Fruit fly (Drosophila melanogaster) whole organism, embryonic: Measurements from ENCODE around the gene mts.

Experiments
- CG10543 ChIP-seq: fragments of 200-800 bp; sonication (Bioruptor generic); optimal IDR thresholded peaks from 3 replicates; lab custom pipeline; 2017; ENCODE audit warnings: missing biosample characterization, mild to moderate bottlenecking, missing genetic modification characterization, moderate library complexity
- CG11398 ChIP-seq: fragments of 200-800 bp; sonication (Bioruptor generic); optimal IDR thresholded peaks from 2 replicates; lab custom pipeline; 2016; ENCODE audit warnings: missing biosample characterization, missing genetic modification characterization
- CG12659 ChIP-seq: fragments of 200-800 bp; sonication (Bioruptor generic); optimal IDR thresholded peaks from 3 replicates; lab custom pipeline; 2017; ENCODE audit warnings: mild to moderate bottlenecking, missing biosample characterization, missing genetic modification reagents, missing genetic modification characterization
- CG14710 ChIP-seq: fragments of 200-800 bp; sonication (Bioruptor generic); optimal IDR thresholded peaks from 3 replicates; lab custom pipeline; 2019; ENCODE audit warnings: missing biosample characterization, mild to moderate bottlenecking, missing genetic modification characterization, moderate library complexity
- CG15073 ChIP-seq: fragments of 200-800 bp; sonication (Bioruptor generic); optimal IDR thresholded peaks from 2 replicates; lab custom pipeline; 2016; ENCODE audit warnings: missing biosample characterization, missing genetic modification characterization
- CG16813 ChIP-seq: fragments of 200-800 bp; sonication (Bioruptor generic); IDR thresholded peaks from 3 replicates; pipeline ENCODE4 v1.3.6; 2022; ENCODE audit warnings: missing biosample characterization, missing genetic modification characterization; ENCODE audit not compliant: partially characterized antibody
- CG16863 ChIP-seq: fragments of 200-800 bp; sonication (Bioruptor generic); optimal IDR thresholded peaks from 3 replicates; lab custom pipeline; 2016; ENCODE audit warnings: missing biosample characterization, missing genetic modification characterization
- CG17802 ChIP-seq: fragments of 200-800 bp; sonication (Bioruptor generic); optimal IDR thresholded peaks from 2 replicates; lab custom pipeline; 2018; ENCODE audit warnings: missing biosample characterization, mild to moderate bottlenecking, missing genetic modification characterization, moderate library complexity
- CG17829 ChIP-seq: fragments of 200-800 bp; optimal IDR thresholded peaks from 2 replicates; lab custom pipeline; 2019; ENCODE audit warnings: missing biosample characterization, mild to moderate bottlenecking, missing genetic modification characterization, moderate library complexity
- CG2875 ChIP-seq: fragments of 200-800 bp; sonication (Bioruptor generic); optimal IDR thresholded peaks from 2 replicates; lab custom pipeline; 2017; ENCODE audit warnings: missing biosample characterization, mild to moderate bottlenecking, missing genetic modification characterization, missing genetic modification reagents
- CG32772 ChIP-seq: fragments of 200-800 bp; sonication (Bioruptor generic); IDR thresholded peaks from 2 replicates; pipeline ENCODE4 v1.3.6; 2022; ENCODE audit warnings: missing biosample characterization, missing genetic modification characterization
- CG33213 ChIP-seq: fragments of 200-800 bp; sonication (Bioruptor generic); optimal IDR thresholded peaks from 3 replicates; lab custom pipeline; 2016; ENCODE audit warnings: missing biosample characterization, missing genetic modification characterization
- CG3995 ChIP-seq: fragments of 200-800 bp; sonication (Bioruptor generic); optimal IDR thresholded peaks from 3 replicates; lab custom pipeline; 2016; ENCODE audit warnings: missing biosample characterization, missing genetic modification characterization
- CG43689 ChIP-seq: fragments of 200-800 bp; sonication (Bioruptor generic); IDR thresholded peaks from 2 replicates; pipeline ENCODE4 v1.3.6; 2022; ENCODE audit warnings: missing biosample characterization, missing genetic modification characterization
- CG6765 ChIP-seq: fragments of 200-800 bp; sonication (Bioruptor generic); optimal IDR thresholded peaks from 3 replicates; lab custom pipeline; 2017; ENCODE audit warnings: missing biosample characterization, mild to moderate bottlenecking, missing genetic modification characterization
- CG6791 ChIP-seq: fragments of 200-800 bp; sonication (Bioruptor generic); IDR thresholded peaks from 3 replicates; pipeline ENCODE4 v1.3.6; 2022; ENCODE audit warnings: missing biosample characterization, missing genetic modification characterization; ENCODE audit not compliant: partially characterized antibody
- CG7556 ChIP-seq: fragments of 200-800 bp; sonication (Bioruptor generic); optimal IDR thresholded peaks from 2 replicates; lab custom pipeline; 2017; ENCODE audit warnings: missing biosample characterization, mild to moderate bottlenecking, missing genetic modification characterization
- CG7745 ChIP-seq: fragments of 200-800 bp; sonication (Bioruptor generic); optimal IDR thresholded peaks from 2 replicates; lab custom pipeline; 2018; ENCODE audit warnings: missing biosample characterization, mild to moderate bottlenecking, missing genetic modification characterization, moderate library complexity
- CG8290 ChIP-seq, 3 experiments: fragments of 200-800 bp; sonication (Bioruptor generic); optimal IDR thresholded peaks; 2 replicates each; lab custom pipeline; 2016 to 2019; ENCODE audit warnings: missing biosample characterization in 3 of 3, missing genetic modification characterization in 3 of 3, mild to moderate bottlenecking in 2 of 3, moderate library complexity in 1 of 3
- CG9437 ChIP-seq: fragments of 200-800 bp; sonication (Bioruptor generic); optimal IDR thresholded peaks from 2 replicates; lab custom pipeline; 2018; ENCODE audit warnings: missing biosample characterization, mild to moderate bottlenecking, missing genetic modification characterization
- E2f1 ChIP-seq: fragments of 200-800 bp; sonication (Bioruptor generic); IDR thresholded peaks from 2 replicates; pipeline ENCODE4 v1.3.6; 2022; ENCODE audit warnings: missing biosample characterization, missing genetic modification characterization
- ERR ChIP-seq: fragments of 200-800 bp; sonication (Bioruptor generic); optimal IDR thresholded peaks from 2 replicates; lab custom pipeline; 2016; ENCODE audit warnings: missing biosample characterization, missing genetic modification characterization
- Eip74EF ChIP-seq, 2 experiments: fragments of 200-800 bp in 1 of 2; fragments of >200 bp in 1 of 2; sonication (Bioruptor generic) in 1 of 2; optimal IDR thresholded peaks; 2 replicates each; lab custom pipeline; 2017 to 2019; ENCODE audit warnings: missing biosample characterization in 2 of 2, missing genetic modification characterization in 2 of 2, mild to moderate bottlenecking in 1 of 2, moderate library complexity in 1 of 2
- Fer1 ChIP-seq: fragments of 200-800 bp; sonication (Bioruptor generic); optimal IDR thresholded peaks from 2 replicates; lab custom pipeline; 2017; ENCODE audit warnings: missing biosample characterization, mild to moderate bottlenecking, missing genetic modification characterization
- HHEX ChIP-seq: fragments of 200-800 bp; sonication (Bioruptor generic); optimal IDR thresholded peaks from 3 replicates; lab custom pipeline; 2017; ENCODE audit warnings: missing biosample characterization, mild to moderate bottlenecking, missing genetic modification characterization, missing genetic modification reagents
- HLH3B ChIP-seq: fragments of 200-800 bp; sonication (Bioruptor generic); IDR thresholded peaks from 2 replicates; pipeline ENCODE4 v1.3.6; 2022; ENCODE audit warnings: missing biosample characterization, missing genetic modification characterization
- Hey ChIP-seq: fragments of 200-800 bp; sonication (Bioruptor generic); optimal IDR thresholded peaks from 3 replicates; lab custom pipeline; 2018; ENCODE audit warnings: missing biosample characterization, mild to moderate bottlenecking, missing genetic modification characterization
- Lpt ChIP-seq: fragments of >200 bp; optimal IDR thresholded peaks from 2 replicates; lab custom pipeline; 2018; ENCODE audit warnings: missing biosample characterization, missing genetic modification characterization
- MTF-1 ChIP-seq: fragments of 200-800 bp; sonication (Bioruptor generic); optimal IDR thresholded peaks from 2 replicates; lab custom pipeline; 2018; ENCODE audit warnings: missing biosample characterization, mild to moderate bottlenecking, missing genetic modification characterization, borderline replicate concordance
- Med ChIP-seq: fragments of 200-800 bp; sonication (Bioruptor generic); peaks from one replicate; lab custom pipeline; 2016; ENCODE audit warnings: missing biosample characterization, missing genetic modification characterization, mild to moderate bottlenecking, inconsistent platforms, moderate library complexity
- Meics ChIP-seq: fragments of 200-800 bp; sonication (Bioruptor generic); optimal IDR thresholded peaks from 2 replicates; lab custom pipeline; 2017; ENCODE audit warnings: missing biosample characterization, mild to moderate bottlenecking, missing genetic modification characterization
- Opbp ChIP-seq: fragments of 200-800 bp; sonication (Bioruptor generic); IDR thresholded peaks from 3 replicates; pipeline ENCODE4 v1.3.6; 2022; ENCODE audit warnings: missing biosample characterization, missing genetic modification characterization; ENCODE audit not compliant: partially characterized antibody
- Ravus ChIP-seq: fragments of 200-800 bp; sonication (Bioruptor generic); IDR thresholded peaks from 2 replicates; pipeline ENCODE4 v1.3.6; 2022; ENCODE audit warnings: missing biosample characterization, missing genetic modification characterization
- Six4 ChIP-seq: fragments of 200-800 bp; sonication (Bioruptor generic); optimal IDR thresholded peaks from 2 replicates; lab custom pipeline; 2016; ENCODE audit warnings: missing biosample characterization, missing genetic modification characterization
- ato ChIP-seq: fragments of 200-800 bp; sonication (Bioruptor generic); IDR thresholded peaks from 2 replicates; pipeline ENCODE4 v1.3.6; 2022; ENCODE audit warnings: missing biosample characterization, missing genetic modification characterization; ENCODE audit not compliant: partially characterized antibody
- bowl ChIP-seq: fragments of 200-800 bp; sonication (Bioruptor generic); IDR thresholded peaks from 2 replicates; pipeline ENCODE4 v1.3.6; 2022; ENCODE audit warnings: missing biosample characterization, missing genetic modification characterization
- chm ChIP-seq: fragments of 200-800 bp; sonication (Bioruptor generic); IDR thresholded peaks from 2 replicates; pipeline ENCODE4 v1.3.6; 2022; ENCODE audit warnings: missing biosample characterization, missing genetic modification characterization
- dpn ChIP-seq, 2 experiments: fragments of 200-800 bp; sonication (Bioruptor generic); optimal IDR thresholded peaks; 3 replicates each; lab custom pipeline; 2016; ENCODE audit warnings: missing biosample characterization in 2 of 2, missing genetic modification characterization in 2 of 2
- fu2 ChIP-seq: fragments of 200-800 bp; sonication (Bioruptor generic); optimal IDR thresholded peaks from 2 replicates; lab custom pipeline; 2016; ENCODE audit warnings: missing biosample characterization, missing genetic modification characterization
- nau ChIP-seq: fragments of 200-800 bp; sonication (Bioruptor generic); optimal IDR thresholded peaks from 3 replicates; lab custom pipeline; 2017; ENCODE audit warnings: missing biosample characterization, mild to moderate bottlenecking, missing genetic modification characterization, missing genetic modification reagents
- nerfin-2 ChIP-seq: fragments of 200-800 bp; sonication (Bioruptor generic); IDR thresholded peaks from 2 replicates; pipeline ENCODE4 v1.3.6; 2022; ENCODE audit warnings: missing biosample characterization, missing genetic modification characterization; ENCODE audit not compliant: partially characterized antibody
- onecut ChIP-seq: fragments of 200-800 bp; sonication (Bioruptor generic); IDR thresholded peaks from 2 replicates; pipeline ENCODE4 v1.3.6; 2022; ENCODE audit warnings: missing biosample characterization, missing genetic modification characterization
- psq ChIP-seq: fragments of 200-800 bp; sonication (Bioruptor generic); optimal IDR thresholded peaks from 2 replicates; lab custom pipeline; 2017; ENCODE audit warnings: missing biosample characterization, missing genetic modification characterization
- pum ChIP-seq: fragments of 200-800 bp; sonication (Bioruptor generic); optimal IDR thresholded peaks from 2 replicates; lab custom pipeline; 2016; ENCODE audit warnings: missing biosample characterization, missing genetic modification characterization
- pzg ChIP-seq: fragments of 200-800 bp; sonication (Bioruptor generic); optimal IDR thresholded peaks from 3 replicates; lab custom pipeline; 2018; ENCODE audit warnings: missing biosample characterization, mild to moderate bottlenecking, missing genetic modification characterization, moderate library complexity
- stwl ChIP-seq: fragments of 200-800 bp; sonication (Bioruptor generic); optimal IDR thresholded peaks from 3 replicates; lab custom pipeline; 2018; ENCODE audit warnings: missing biosample characterization, mild to moderate bottlenecking, missing genetic modification characterization, moderate library complexity
- tna ChIP-seq: fragments of 200-800 bp; sonication (Bioruptor generic); IDR thresholded peaks from 2 replicates; pipeline ENCODE4 v1.3.6; 2022; ENCODE audit warnings: missing biosample characterization, missing genetic modification characterization; ENCODE audit not compliant: partially characterized antibody
- unc-4 ChIP-seq: fragments of 200-800 bp; sonication (Bioruptor generic); IDR thresholded peaks from 2 replicates; pipeline ENCODE4 v1.3.6; 2022; ENCODE audit warnings: missing biosample characterization, missing genetic modification characterization; ENCODE audit not compliant: partially characterized antibody
- unpg ChIP-seq: fragments of 200-800 bp; sonication (Bioruptor generic); optimal IDR thresholded peaks from 3 replicates; lab custom pipeline; 2018; ENCODE audit warnings: missing biosample characterization, mild to moderate bottlenecking, missing genetic modification characterization, moderate library complexity

mts gene

dm6 chr2L:7810519-7810918, 16.9 kb upstream of the mts start, which contains the start of gene Cdc14 (continued):
- no peak for TF ChIP-seq CG7556
- no peak for TF ChIP-seq pum (GFP tag; lab: Kevin White, UChicago)
- TF ChIP-seq CG12659 (GFP tag; lab: Kevin White, UChicago): peak; percentile 3
- TF ChIP-seq CG2875 (GFP tag; lab: Kevin White, UChicago): no peak
- no peak for TF ChIP-seq CG16863 (GFP tag; lab: Kevin White, UChicago)
- TF ChIP-seq Ravus (GFP tag; lab: Robert Waterston, UW): no peak
- TF ChIP-seq Hey (tag; lab: Kevin White, UChicago): no peak
- no peak for TF ChIP-seq CG32772
- TF ChIP-seq E2f1 (GFP tag; lab: Robert Waterston, UW): no peak
- TF ChIP-seq onecut: no peak
- peak; percentile 44; the same call in 1 of the 2 replicates for TF ChIP-seq ato
- no peak for TF ChIP-seq Lpt (GFP tag; lab: Kevin White, UChicago)
- TF ChIP-seq CG14710 (tag; lab: Kevin White, UChicago): peak; percentile 52
- TF ChIP-seq Med (GFP tag; lab: Kevin White, UChicago): peak; percentile 90
- TF ChIP-seq Eip74EF (GFP tag; optimal IDR thresholded peaks at IDR 0.05; lab: Kevin White, UChicago): peak in 1 of 2 experiments; percentile 10
- no peak for TF ChIP-seq HLH3B (GFP tag; lab: Robert Waterston, UW)
- no peak for TF ChIP-seq CG7745
- TF ChIP-seq CG11398 (GFP tag; lab: Kevin White, UChicago): no peak
- TF ChIP-seq tna (GFP tag; lab: Robert Waterston, UW): peak; percentile 58
- TF ChIP-seq unc-4 (GFP tag; lab: Robert Waterston, UW): peak; percentile 61
- no peak for TF ChIP-seq fu2 (GFP tag; lab: Kevin White, UChicago)
- TF ChIP-seq CG16813 (GFP tag; lab: Robert Waterston, UW): peak; percentile 53; the same call in 2 of the 3 replicates
- no peak for TF ChIP-seq CG43689 (GFP tag; lab: Robert Waterston, UW)
- no peak for TF ChIP-seq nau
- peak; percentile 30 for TF ChIP-seq ERR (GFP tag; lab: Kevin White, UChicago)
- TF ChIP-seq CG17829 (tag; lab: Kevin White, UChicago): no peak
- TF ChIP-seq unpg (GFP tag; lab: Kevin White, UChicago): peak; percentile 30
- TF ChIP-seq CG15073 (GFP tag; lab: Kevin White, UChicago): no peak
- no peak for TF ChIP-seq psq
- TF ChIP-seq HHEX (GFP tag; lab: Kevin White, UChicago): no peak
- TF ChIP-seq bowl: no peak
- peak; percentile 43; the same call in 1 of the 2 replicates for TF ChIP-seq chm (GFP tag; lab: Robert Waterston, UW)
- TF ChIP-seq MTF-1 (GFP tag; lab: Kevin White, UChicago): peak; percentile 20
- TF ChIP-seq nerfin-2 (GFP tag; lab: Robert Waterston, UW): peak; percentile 54
- TF ChIP-seq CG8290 (GFP tag; optimal IDR thresholded peaks at IDR 0.05; lab: Kevin White, UChicago): no peak
- peak in 1 of 2 experiments; percentile 58 for TF ChIP-seq CG8290 (tag; optimal IDR thresholded peaks at IDR 0.05; lab: Kevin White, UChicago)
- peak in 1 of 2 experiments; percentile 13 for TF ChIP-seq dpn (GFP tag; optimal IDR thresholded peaks at IDR 0.05; lab: Kevin White, UChicago)
- peak; percentile 32 for TF ChIP-seq Meics (GFP tag; lab: Kevin White, UChicago)
- no peak for TF ChIP-seq Six4 (GFP tag; lab: Kevin White, UChicago)
- TF ChIP-seq CG10543 (GFP tag; lab: Kevin White, UChicago): no peak
- peak; percentile 9 for TF ChIP-seq stwl (tag; lab: Kevin White, UChicago)
- peak; percentile 4 for TF ChIP-seq Fer1 (GFP tag; lab: Kevin White, UChicago)
- TF ChIP-seq CG33213 (GFP tag; lab: Kevin White, UChicago): no peak
- no peak for TF ChIP-seq CG17802 (tag; lab: Kevin White, UChicago)
- TF ChIP-seq pzg (GFP tag; lab: Kevin White, UChicago): peak; percentile 60
- no peak for TF ChIP-seq CG9437 (GFP tag; lab: Kevin White, UChicago)
- peak; percentile 59 for TF ChIP-seq Opbp (GFP tag; lab: Robert Waterston, UW)
- peak; percentile 45; the same call in 2 of the 3 replicates for TF ChIP-seq CG6791
- peak; percentile 19 for TF ChIP-seq CG3995
- TF ChIP-seq CG6765: peak; percentile 25
